Worm (Caenorhabditis elegans): ENCODE measurements around the gene fbxa-185.

DNA sequence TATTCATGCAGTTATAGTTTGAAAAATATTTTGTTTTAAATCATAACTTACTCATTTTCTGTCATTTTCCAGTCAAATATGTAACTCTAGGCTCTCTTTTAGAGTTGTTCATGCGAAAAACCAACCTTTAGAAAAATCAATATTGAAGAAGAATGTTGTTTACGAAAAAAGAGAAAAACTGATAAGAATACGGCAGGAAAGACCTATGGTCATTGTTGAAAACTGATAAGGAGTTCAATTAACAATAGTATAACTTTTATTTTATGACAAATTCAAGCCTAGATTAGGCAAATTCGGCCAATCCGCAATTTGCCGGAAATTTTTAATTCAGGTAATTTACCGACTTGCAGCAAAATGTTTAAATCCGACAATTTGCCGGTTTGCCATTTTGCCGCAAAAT lies 45.2 kb downstream of the fbxa-185 start, which contains the start of gene Y20C6A.1:
- TF ChIP-seq ama-1 (optimal IDR thresholded peaks at IDR 0.05) (no peak), tra-4 (tag; optimal IDR thresholded peaks at IDR 0.05) (no peak), ets-7 (tag; optimal IDR thresholded peaks at IDR 0.05) (no peak), tbx-11 (GFP tag; IDR thresholded peaks at IDR 0.05) (no peak), F13C5.2 (tag; optimal IDR thresholded peaks at IDR 0.05) (no peak), flt-1 (GFP tag; IDR thresholded peaks at IDR 0.05) (no peak), hmg-4 (GFP tag; optimal IDR thresholded peaks at IDR 0.05) (no peak)

Data from whole organism, early embryonic.